Worm (Caenorhabditis elegans): ENCODE results near the gene F44E2.3.

The F44E2.3 gene

DNA sequence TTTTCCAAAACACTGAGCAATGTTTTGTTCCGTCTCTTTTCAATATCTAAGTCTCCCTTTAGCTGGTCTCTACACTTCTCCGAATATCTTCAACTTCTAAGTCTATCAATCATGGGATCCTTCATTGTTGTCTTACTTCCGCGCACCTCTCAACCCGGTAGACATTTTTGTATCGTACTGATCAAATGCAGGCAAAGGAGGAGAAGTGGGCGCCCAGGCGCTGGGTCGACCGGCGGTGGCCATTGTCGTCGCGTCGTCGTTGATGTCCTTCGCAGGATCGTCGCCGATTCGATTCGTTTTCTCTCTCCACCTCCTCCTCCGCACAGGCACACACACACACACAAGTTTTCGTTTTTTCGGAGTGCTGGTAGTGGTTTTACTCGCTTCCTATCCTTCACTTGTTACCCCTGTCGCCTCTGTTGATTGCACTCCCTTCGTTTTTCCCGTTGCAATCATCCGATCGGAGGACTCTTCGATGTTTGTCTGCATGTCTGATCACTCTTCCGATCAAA is 27.7 kb downstream of the F44E2.3 start:
- TF ChIP-seq tbx-11 (GFP tag; IDR thresholded peaks at IDR 0.05) (0 out of 2 replicates have a peak, but pooled peaks have one; percentile 22), tbx-37 (GFP tag; conservative IDR thresholded peaks at IDR 0.05) (no peak), sea-1 (GFP tag; conservative IDR thresholded peaks at IDR 0.05) (peak; percentile 29; the same call in 1 of the 2 replicates), hnd-1 (tag; optimal IDR thresholded peaks at IDR 0.05) (no peak), pes-1 (GFP tag; IDR thresholded peaks at IDR 0.05) (no peak), flt-1 (GFP tag; IDR thresholded peaks at IDR 0.05) (no peak)

- TF ChIP-seq ceh-13 (GFP tag; optimal IDR thresholded peaks at IDR 0.05) (no peak), B0310.2 (tag; optimal IDR thresholded peaks at IDR 0.05) (no peak), tbx-11 (GFP tag; IDR thresholded peaks at IDR 0.05) (no peak), hmbx-1 (tag; optimal IDR thresholded peaks at IDR 0.05) (no peak), sea-1 (GFP tag; conservative IDR thresholded peaks at IDR 0.05) (no peak), hnd-1 (tag; optimal IDR thresholded peaks at IDR 0.05) (no peak)
Measured at ce11 chrIII:8800796-8801083, 28.4 kb downstream of the F44E2.3 start.

DNA sequence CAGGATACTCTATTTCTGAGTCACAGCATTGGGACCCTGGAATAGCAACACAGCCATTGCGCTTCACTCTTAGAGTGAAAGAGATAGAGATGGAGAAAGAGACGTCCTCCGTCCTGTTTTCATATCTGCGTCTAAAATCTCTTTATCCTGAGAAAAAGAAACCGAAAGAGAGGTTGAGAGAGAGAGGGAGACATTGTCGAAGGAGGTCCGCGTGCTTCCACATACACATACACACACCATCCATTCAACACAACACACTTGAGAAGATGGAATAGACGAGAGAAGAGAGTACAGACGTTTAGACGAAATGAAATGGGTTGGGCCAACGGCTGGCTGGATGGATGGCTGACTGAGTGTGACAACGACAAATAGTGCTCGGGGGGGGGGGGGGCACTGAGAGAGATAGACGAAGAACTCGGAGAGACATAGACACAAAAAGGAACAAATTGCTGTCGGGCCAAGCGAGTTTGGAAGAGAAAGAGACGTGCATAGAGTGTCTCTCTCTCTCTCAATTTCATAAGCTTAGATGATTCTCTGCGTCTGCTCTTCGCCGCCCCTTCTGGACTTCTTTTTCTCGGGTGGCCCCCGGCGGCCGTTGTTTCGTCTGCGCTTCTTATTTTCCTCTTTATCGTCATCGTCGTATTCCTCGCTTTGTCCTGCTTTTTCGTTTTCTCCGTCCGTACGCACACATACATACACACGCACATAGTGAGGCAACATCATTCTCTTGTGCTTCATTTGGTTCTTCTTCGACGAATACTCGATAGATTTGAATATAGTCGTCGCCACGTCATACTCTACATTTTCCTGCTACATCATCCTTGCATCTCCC is 28.9 kb downstream of the F44E2.3 start, which contains the start of gene F54F2.6:
F54F2.6 (minus strand) TSS at position 738 of the 832 bp plus-strand sequence.
- TF ChIP-seq pes-1 (GFP tag; IDR thresholded peaks at IDR 0.05), result 0 out of 2 replicates have a peak, but pooled peaks have one; percentile 48
- no peak for TF ChIP-seq ceh-13 (GFP tag; optimal IDR thresholded peaks at IDR 0.05)
- no peak for TF ChIP-seq tbx-11 (GFP tag; IDR thresholded peaks at IDR 0.05)
- no peak for TF ChIP-seq scrt-1 (GFP tag; IDR thresholded peaks at IDR 0.05)
- TF ChIP-seq flt-1 (GFP tag; IDR thresholded peaks at IDR 0.05), result peak; percentile 0
- no peak for TF ChIP-seq aly-1 (tag; optimal IDR thresholded peaks at IDR 0.05)
- no peak for TF ChIP-seq hmbx-1 (tag; optimal IDR thresholded peaks at IDR 0.05)
- no peak for TF ChIP-seq tbx-37 (GFP tag; conservative IDR thresholded peaks at IDR 0.05)
- TF ChIP-seq ceh-36 (tag; optimal IDR thresholded peaks at IDR 0.05), result no peak
- TF ChIP-seq F13C5.2 (tag; optimal IDR thresholded peaks at IDR 0.05), result peak; percentile 0
- TF ChIP-seq hnd-1 (tag; optimal IDR thresholded peaks at IDR 0.05), result no peak
- no peak for TF ChIP-seq sea-1 (GFP tag; conservative IDR thresholded peaks at IDR 0.05)
- TF ChIP-seq ama-1 (optimal IDR thresholded peaks at IDR 0.05), result no peak
- no peak for TF ChIP-seq tra-4 (tag; optimal IDR thresholded peaks at IDR 0.05)
- TF ChIP-seq hmg-4 (GFP tag; optimal IDR thresholded peaks at IDR 0.05), result peak; percentile 63
- TF ChIP-seq B0310.2 (tag; optimal IDR thresholded peaks at IDR 0.05), result peak; percentile 14
- TF ChIP-seq ets-7 (tag; optimal IDR thresholded peaks at IDR 0.05), result no peak

DNA sequence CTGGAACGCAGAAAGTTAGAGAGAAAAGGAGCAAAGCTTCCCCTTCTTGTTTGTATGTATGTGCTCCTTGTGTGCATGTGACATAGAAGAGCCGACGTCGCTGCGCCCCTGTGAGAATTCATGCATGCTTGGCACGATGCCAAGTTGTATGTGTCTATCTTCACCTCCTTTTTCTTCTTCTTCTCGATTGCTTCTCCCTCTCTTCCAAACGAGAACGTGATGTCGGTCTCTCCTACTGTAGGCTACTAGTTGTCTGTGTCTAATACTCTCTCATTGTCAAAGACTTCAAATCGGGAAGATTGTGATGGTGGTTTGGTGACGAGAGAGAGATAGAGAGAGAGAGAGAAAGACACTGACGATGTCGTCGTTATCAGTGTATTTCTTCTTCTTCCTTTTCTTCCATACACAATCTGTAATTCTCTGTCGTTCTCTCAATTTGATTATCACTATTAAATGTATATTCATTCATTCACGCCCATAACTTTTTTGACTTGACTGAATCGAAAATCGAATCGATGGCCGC is 31.8 kb downstream of the F44E2.3 start:
- TF ChIP-seq hmg-4 (GFP tag; optimal IDR thresholded peaks at IDR 0.05) (peak; percentile 57), F13C5.2 (tag; optimal IDR thresholded peaks at IDR 0.05) (no peak), ceh-36 (tag; optimal IDR thresholded peaks at IDR 0.05) (no peak)

- TF ChIP-seq tbx-37 (GFP tag; conservative IDR thresholded peaks at IDR 0.05) (no peak), tra-4 (tag; optimal IDR thresholded peaks at IDR 0.05) (no peak), hmg-4 (GFP tag; optimal IDR thresholded peaks at IDR 0.05) (peak; percentile 77), aly-1 (tag; optimal IDR thresholded peaks at IDR 0.05) (no peak), hnd-1 (tag; optimal IDR thresholded peaks at IDR 0.05) (no peak), scrt-1 (GFP tag; IDR thresholded peaks at IDR 0.05) (no peak), sea-1 (GFP tag; conservative IDR thresholded peaks at IDR 0.05) (no peak), ets-7 (tag; optimal IDR thresholded peaks at IDR 0.05) (no peak), B0310.2 (tag; optimal IDR thresholded peaks at IDR 0.05) (peak; percentile 60), ceh-36 (tag; optimal IDR thresholded peaks at IDR 0.05) (peak; percentile 4), ama-1 (optimal IDR thresholded peaks at IDR 0.05) (no peak), tbx-11 (GFP tag; IDR thresholded peaks at IDR 0.05) (no peak), pes-1 (GFP tag; IDR thresholded peaks at IDR 0.05) (no peak), F13C5.2 (tag; optimal IDR thresholded peaks at IDR 0.05) (peak; percentile 9), ceh-13 (GFP tag; optimal IDR thresholded peaks at IDR 0.05) (no peak)
Measured at ce11 chrIII:8795595-8796141, 33.4 kb downstream of the F44E2.3 start.

DNA sequence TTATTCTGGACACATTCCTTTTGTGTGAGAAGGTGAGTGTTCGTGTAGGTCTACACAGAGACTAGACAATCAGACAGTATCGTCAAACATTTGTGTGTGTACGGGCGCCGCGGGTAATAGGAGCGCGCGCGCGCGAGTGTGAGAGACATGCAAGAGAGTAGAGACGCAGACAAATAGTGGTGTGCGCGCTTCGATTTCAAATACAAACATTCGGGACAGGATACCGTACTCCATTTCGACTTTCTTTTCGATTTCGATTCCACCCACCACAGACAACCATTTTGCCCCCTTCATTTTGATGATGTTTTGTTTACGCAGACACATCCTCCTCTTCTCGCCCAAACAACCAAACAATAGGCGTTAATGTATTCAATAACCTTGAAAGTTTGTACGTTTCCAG is 34.3 kb downstream of the F44E2.3 start:
- TF ChIP-seq flt-1 (GFP tag; IDR thresholded peaks at IDR 0.05) (no peak), scrt-1 (GFP tag; IDR thresholded peaks at IDR 0.05) (no peak), aly-1 (tag; optimal IDR thresholded peaks at IDR 0.05) (no peak), hmbx-1 (tag; optimal IDR thresholded peaks at IDR 0.05) (no peak), ceh-13 (GFP tag; optimal IDR thresholded peaks at IDR 0.05) (no peak), ama-1 (optimal IDR thresholded peaks at IDR 0.05) (no peak), hmg-4 (GFP tag; optimal IDR thresholded peaks at IDR 0.05) (peak; percentile 15), B0310.2 (tag; optimal IDR thresholded peaks at IDR 0.05) (no peak)

DNA sequence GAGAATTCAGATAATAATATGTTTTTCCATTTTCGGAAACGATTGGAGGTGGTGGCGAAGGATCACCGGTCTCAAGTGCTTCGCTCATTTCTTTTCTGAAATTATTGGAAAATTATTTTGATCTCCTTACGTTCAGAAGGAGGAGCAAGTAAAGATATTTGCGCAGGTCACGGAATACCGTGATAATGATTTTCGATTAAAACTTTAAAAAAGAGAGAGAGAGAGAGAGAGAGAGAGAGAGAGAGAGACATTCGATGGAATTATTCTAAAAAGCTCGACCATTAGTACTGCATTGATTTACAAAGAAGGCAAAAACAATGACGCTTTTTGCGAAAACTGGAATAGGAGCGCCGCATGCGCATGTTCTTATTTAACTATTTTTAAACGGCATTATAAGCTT is 36.9 kb downstream of the F44E2.3 start, which contains the start of gene ztf-1:
ztf-1 (minus strand) TSS at position 101 of the 400 bp plus-strand sequence.
- TF ChIP-seq ceh-13 (GFP tag; optimal IDR thresholded peaks at IDR 0.05), result no peak

ce11 chrIII:8791235-8791634 is 37.9 kb downstream of the F44E2.3 start, which contains the start of the genes zfp-1 and F54F2.14:
Gene zfp-1 (plus strand): TSS chrIII:8791535.
Gene F54F2.14 (plus strand): TSS chrIII:8791546.
- TF ChIP-seq flt-1 (GFP tag; IDR thresholded peaks at IDR 0.05), result no peak
- no peak for TF ChIP-seq ets-7 (tag; optimal IDR thresholded peaks at IDR 0.05)
- no peak for TF ChIP-seq aly-1 (tag; optimal IDR thresholded peaks at IDR 0.05)
- no peak for TF ChIP-seq tra-4 (tag; optimal IDR thresholded peaks at IDR 0.05)
- TF ChIP-seq pes-1 (GFP tag; IDR thresholded peaks at IDR 0.05), result no peak
- TF ChIP-seq hnd-1 (tag; optimal IDR thresholded peaks at IDR 0.05), result no peak
- TF ChIP-seq hmbx-1 (tag; optimal IDR thresholded peaks at IDR 0.05), result no peak
